Worm (Caenorhabditis elegans) whole organism, L1 larva: ENCODE data around the gene T22B7.3.
A peak's percentile ranks its signal among the peaks of the same experiment; 100 is the strongest.

Experiments
- blmp-1 ChIP-seq: fragments of 150-350 bp; optimal IDR thresholded peaks from 2 replicates; lab custom pipeline; 2014; ENCODE audit warnings: missing biosample characterization, missing genetic modification characterization
- ceh-82 ChIP-seq, 3 experiments: fragments of 150-350 bp in 1 of 3; sonication (generic microtip) in 2 of 3; optimal IDR thresholded peaks; 2 replicates each; lab custom pipeline; 2014 to 2017; ENCODE audit warnings: missing biosample characterization in 3 of 3, missing genetic modification characterization in 3 of 3
- ces-1 ChIP-seq: fragments of 150-350 bp; optimal IDR thresholded peaks from 2 replicates; lab custom pipeline; 2014; ENCODE audit warnings: missing biosample characterization, missing genetic modification reagents, missing genetic modification characterization
- dpl-1 ChIP-seq, 3 experiments: fragments of 150-350 bp in 2 of 3; sonication (generic microtip) in 1 of 3; optimal IDR thresholded peaks; 2 replicates each; lab custom pipeline; 2014 to 2017; ENCODE audit warnings: missing biosample characterization in 3 of 3, missing genetic modification characterization in 3 of 3, missing genetic modification reagents in 3 of 3
- dsc-1 ChIP-seq: sonication (generic microtip); optimal IDR thresholded peaks from 2 replicates; lab custom pipeline; 2016; ENCODE audit warnings: mild to moderate bottlenecking, missing genetic modification characterization, missing compliant biosample characterization
- efl-1 ChIP-seq, 4 experiments: fragments of 150-350 bp; optimal IDR thresholded peaks in 3 of 4; peaks in 1 of 4; 1 replicate in 1 of 4; 2 replicates in 3 of 4; lab custom pipeline; 2014; ENCODE audit warnings: missing biosample characterization in 2 of 4, missing genetic modification characterization in 2 of 4, missing genetic modification reagents in 2 of 4
- egl-27 ChIP-seq, 2 experiments: fragments of 150-350 bp in 1 of 2; sonication (generic microtip); optimal IDR thresholded peaks; 3 replicates each; lab custom pipeline; 2017 to 2018; ENCODE audit warnings: missing biosample characterization in 2 of 2, missing genetic modification characterization in 2 of 2, missing genetic modification reagents in 2 of 2
- elt-2 ChIP-seq: sonication (generic microtip); optimal IDR thresholded peaks from 2 replicates; lab custom pipeline; 2016; ENCODE audit warnings: missing genetic modification characterization, mild to moderate bottlenecking, inconsistent platforms, missing compliant biosample characterization, missing genetic modification reagents
- fkh-4 ChIP-seq: sonication (generic microtip); optimal IDR thresholded peaks from 2 replicates; lab custom pipeline; 2016; ENCODE audit warnings: missing compliant biosample characterization, missing genetic modification characterization, borderline replicate concordance
- fkh-8 ChIP-seq: sonication (generic microtip); optimal IDR thresholded peaks from 2 replicates; lab custom pipeline; 2016; ENCODE audit warnings: mild to moderate bottlenecking, missing genetic modification characterization, missing compliant biosample characterization
- fos-1 ChIP-seq: fragments of 150-350 bp; optimal IDR thresholded peaks from 2 replicates; lab custom pipeline; 2014; ENCODE audit warnings: missing biosample characterization, missing genetic modification characterization
- hlh-17 ChIP-seq: fragments of 200-800 bp; sonication (Bioruptor generic); optimal IDR thresholded peaks from 2 replicates; lab custom pipeline; 2018; ENCODE audit warnings: missing genetic modification characterization, mild to moderate bottlenecking, missing compliant biosample characterization, moderate library complexity, borderline replicate concordance
- lin-14 ChIP-seq: fragments of 200-800 bp; sonication (Bioruptor generic); optimal IDR thresholded peaks from 2 replicates; lab custom pipeline; 2018; ENCODE audit warnings: mild to moderate bottlenecking, missing genetic modification characterization, moderate library complexity, missing compliant biosample characterization
- lin-15B ChIP-seq: fragments of 150-350 bp; sonication (generic microtip); optimal IDR thresholded peaks from 3 replicates; lab custom pipeline; 2014; ENCODE audit warnings: missing biosample characterization, missing genetic modification characterization
- lin-39 ChIP-seq: fragments of 150-350 bp; optimal IDR thresholded peaks from 2 replicates; lab custom pipeline; 2014; ENCODE audit warnings: missing biosample characterization, missing genetic modification reagents, missing genetic modification characterization
- mab-9 ChIP-seq: fragments of 200-800 bp; sonication (Bioruptor generic); IDR thresholded peaks from 2 replicates; pipeline ENCODE4 v1.3.6; 2022; ENCODE audit warnings: missing genetic modification reagents, missing genetic modification characterization, missing compliant biosample characterization
- mdl-1 ChIP-seq, 2 experiments: fragments of 150-350 bp; optimal IDR thresholded peaks; 2 replicates each; lab custom pipeline; 2014 to 2017; ENCODE audit warnings: missing biosample characterization in 2 of 2, missing genetic modification characterization in 2 of 2, inconsistent platforms in 1 of 2
- nhr-12 ChIP-seq: sonication (generic microtip); optimal IDR thresholded peaks from 2 replicates; lab custom pipeline; 2017; ENCODE audit warnings: missing biosample characterization, missing genetic modification characterization
- nhr-20 ChIP-seq: sonication (generic microtip); optimal IDR thresholded peaks from 2 replicates; lab custom pipeline; 2016; ENCODE audit warnings: mild to moderate bottlenecking, missing genetic modification characterization, missing compliant biosample characterization
- nhr-237 ChIP-seq: fragments of 150-350 bp; optimal IDR thresholded peaks from 2 replicates; lab custom pipeline; 2014; ENCODE audit warnings: missing biosample characterization, missing genetic modification characterization
- nhr-84 ChIP-seq: sonication (generic microtip); optimal IDR thresholded peaks from 2 replicates; lab custom pipeline; 2017; ENCODE audit warnings: missing biosample characterization, missing genetic modification characterization
- pag-3 ChIP-seq: sonication (generic microtip); optimal IDR thresholded peaks from 2 replicates; lab custom pipeline; 2017; ENCODE audit warnings: missing genetic modification characterization, mild to moderate bottlenecking, missing compliant biosample characterization, antibody characterized with exemption, borderline replicate concordance; ENCODE audit not compliant: insufficient read depth
- pax-3 ChIP-seq: fragments of 200-800 bp; sonication (Bioruptor generic); optimal IDR thresholded peaks from 2 replicates; lab custom pipeline; 2018; ENCODE audit warnings: mild to moderate bottlenecking, missing genetic modification characterization, moderate library complexity, missing compliant biosample characterization
- pqm-1 ChIP-seq: sonication (generic microtip); optimal IDR thresholded peaks from 3 replicates; lab custom pipeline; 2017; ENCODE audit warnings: missing biosample characterization, missing genetic modification characterization
- skn-1 ChIP-seq: fragments of 150-350 bp; optimal IDR thresholded peaks from 2 replicates; lab custom pipeline; 2014; ENCODE audit warnings: missing biosample characterization, missing genetic modification characterization
- sox-4 ChIP-seq: sonication (generic microtip); optimal IDR thresholded peaks from 2 replicates; lab custom pipeline; 2016; ENCODE audit warnings: missing genetic modification characterization, missing compliant biosample characterization
- sup-37 ChIP-seq: fragments of 200-800 bp; sonication (Bioruptor generic); optimal IDR thresholded peaks from 2 replicates; lab custom pipeline; 2018; ENCODE audit warnings: mild to moderate bottlenecking, missing genetic modification characterization, missing compliant biosample characterization
- tbx-2 ChIP-seq: sonication (generic microtip); optimal IDR thresholded peaks from 2 replicates; lab custom pipeline; 2016; ENCODE audit warnings: missing genetic modification characterization, missing compliant biosample characterization
- unc-130 ChIP-seq: fragments of 150-350 bp; optimal IDR thresholded peaks from 2 replicates; lab custom pipeline; 2017; ENCODE audit warnings: missing biosample characterization, missing genetic modification characterization, inconsistent platforms
- unc-86 ChIP-seq: sonication (generic microtip); optimal IDR thresholded peaks from 2 replicates; lab custom pipeline; 2016; ENCODE audit warnings: missing genetic modification characterization, missing compliant biosample characterization
- unc-98 ChIP-seq: fragments of 200-800 bp; sonication (Bioruptor generic); IDR thresholded peaks from 2 replicates; pipeline ENCODE4 v1.3.6; 2022; ENCODE audit warnings: missing genetic modification characterization, missing compliant biosample characterization
- xbp-1 ChIP-seq: sonication (generic microtip); optimal IDR thresholded peaks from 2 replicates; lab custom pipeline; 2016; ENCODE audit warnings: missing genetic modification characterization, missing compliant biosample characterization
- zip-4 ChIP-seq: fragments of 200-800 bp; sonication (Bioruptor generic); optimal IDR thresholded peaks from 2 replicates; lab custom pipeline; 2018; ENCODE audit warnings: mild to moderate bottlenecking, missing genetic modification characterization, moderate library complexity, missing compliant biosample characterization
- ztf-11 ChIP-seq, 2 experiments: sonication (generic microtip); optimal IDR thresholded peaks; 2 replicates each; lab custom pipeline; 2016 to 2017; ENCODE audit warnings: missing genetic modification characterization in 2 of 2, missing biosample characterization in 1 of 2, missing compliant biosample characterization in 1 of 2

T22B7.3 gene

ce11 chrX:5661179-5661578 is 14.0 kb downstream of the T22B7.3 start:
- no peak for TF ChIP-seq nhr-12
- TF ChIP-seq tbx-2, result no peak
- TF ChIP-seq fkh-8 (tag; lab: Kevin White, UChicago), result no peak
- TF ChIP-seq zip-4 (GFP tag; lab: Kevin White, UChicago), result no peak
- no peak for TF ChIP-seq fos-1 (tag; lab: Kevin White, UChicago)
- no peak for TF ChIP-seq sup-37 (GFP tag; lab: Kevin White, UChicago)
- TF ChIP-seq lin-39 (tag; lab: Kevin White, UChicago), result no peak
- no peak for TF ChIP-seq ces-1
- TF ChIP-seq pqm-1 (tag; lab: Kevin White, UChicago), result no peak
- TF ChIP-seq fkh-4, result no peak
- peak; percentile 4 for TF ChIP-seq lin-14 (GFP tag; lab: Kevin White, UChicago)
- TF ChIP-seq nhr-84 (tag; lab: Kevin White, UChicago), result no peak
- no peak for TF ChIP-seq efl-1 (optimal IDR thresholded peaks at IDR 0.05; lab: Kevin White, UChicago)
- TF ChIP-seq efl-1 (GFP tag; optimal IDR thresholded peaks at IDR 0.05 in 1 of 2; lab: Kevin White, UChicago), result peak in 1 of 2 experiments; percentile 28
- TF ChIP-seq lin-15B (tag; lab: Kevin White, UChicago), result no peak
- TF ChIP-seq pag-3 (tag; lab: Kevin White, UChicago), result peak; percentile 62
- no peak for TF ChIP-seq ztf-11 (tag; optimal IDR thresholded peaks at IDR 0.05; lab: Kevin White, UChicago)
- TF ChIP-seq xbp-1 (tag; lab: Kevin White, UChicago), result no peak
- TF ChIP-seq, all 84 proteins: peak for 3

- TF ChIP-seq dsc-1 (tag; lab: Kevin White, UChicago) (no peak), blmp-1 (tag; lab: Kevin White, UChicago) (no peak), unc-86 (tag; lab: Kevin White, UChicago) (no peak), skn-1 (tag; lab: Kevin White, UChicago) (no peak), hlh-17 (GFP tag; lab: Kevin White, UChicago) (no peak), ceh-82 (tag; optimal IDR thresholded peaks at IDR 0.05; lab: Kevin White, UChicago) (no peak), unc-130 (tag; lab: Kevin White, UChicago) (no peak)
- TF ChIP-seq, all 84 proteins: peak for 0
Measured at ce11 chrX:5663537-5663936, 16.4 kb downstream of the T22B7.3 start, which contains the start of gene egl-13. Gene egl-13 (plus strand): TSS chrX:5663837.

ce11 chrX:5669733-5670132 is 22.6 kb downstream of the T22B7.3 start:
- TF ChIP-seq elt-2 (tag; lab: Kevin White, UChicago) (peak; percentile 69), ceh-82 (tag; optimal IDR thresholded peaks at IDR 0.05; lab: Kevin White, UChicago) (no peak), lin-14 (GFP tag; lab: Kevin White, UChicago) (peak; percentile 7)

- TF ChIP-seq sox-4 (tag; lab: Kevin White, UChicago) (no peak), ztf-11 (tag; optimal IDR thresholded peaks at IDR 0.05; lab: Kevin White, UChicago) (no peak), efl-1 (optimal IDR thresholded peaks at IDR 0.05; lab: Kevin White, UChicago) (no peak), efl-1 (GFP tag; optimal IDR thresholded peaks at IDR 0.05 in 1 of 2; lab: Kevin White, UChicago) (no peak), egl-27 (tag; optimal IDR thresholded peaks at IDR 0.05; lab: Kevin White, UChicago) (no peak), pag-3 (tag; lab: Kevin White, UChicago) (no peak), mdl-1 (tag; optimal IDR thresholded peaks at IDR 0.05; lab: Kevin White, UChicago) (no peak), unc-98 (GFP tag; lab: Robert Waterston, UW) (no peak), pqm-1 (tag; lab: Kevin White, UChicago) (no peak), mab-9 (GFP tag; lab: Robert Waterston, UW) (no peak), nhr-20 (no peak)
Measured at ce11 chrX:5670829-5671228, 23.7 kb downstream of the T22B7.3 start.

- TF ChIP-seq nhr-237 (tag; lab: Kevin White, UChicago) (no peak), dpl-1 (GFP tag; optimal IDR thresholded peaks at IDR 0.05; lab: Kevin White, UChicago) (no peak), nhr-20 (no peak), ceh-82 (tag; optimal IDR thresholded peaks at IDR 0.05; lab: Kevin White, UChicago) (no peak), pax-3 (tag; lab: Kevin White, UChicago) (no peak)
Measured at ce11 chrX:5672615-5673014, 25.4 kb downstream of the T22B7.3 start.
